Worm (Caenorhabditis elegans) whole organism, young adult: ENCODE results near the gene rnh-1.1.

Source experiments
- B0261.1 ChIP-seq: sonication (generic microtip); optimal IDR thresholded peaks from 2 replicates; lab custom pipeline; 2016; ENCODE audit warnings: mild to moderate bottlenecking, missing genetic modification characterization, moderate library complexity, missing compliant biosample characterization
- C06A6.2 ChIP-seq: fragments of 200-800 bp; sonication (Bioruptor generic); conservative IDR thresholded peaks from 2 replicates; pipeline ENCODE4 v1.3.6; 2022; ENCODE audit warnings: missing genetic modification characterization, missing compliant biosample characterization
- D2030.7 ChIP-seq: fragments of 200-800 bp; sonication (Bioruptor generic); IDR thresholded peaks from 2 replicates; pipeline ENCODE4 v1.3.6; 2022; ENCODE audit warnings: missing genetic modification reagents, missing genetic modification characterization, missing compliant biosample characterization
- F23B12.7 ChIP-seq: sonication (generic microtip); optimal IDR thresholded peaks from 2 replicates; lab custom pipeline; 2017; ENCODE audit warnings: missing genetic modification characterization, mild to moderate bottlenecking, missing compliant biosample characterization, antibody characterized with exemption, moderate library complexity; ENCODE audit not compliant: insufficient read depth
- F49E8.2 ChIP-seq: sonication (generic microtip); optimal IDR thresholded peaks from 3 replicates; lab custom pipeline; 2017; ENCODE audit warnings: missing genetic modification characterization, mild to moderate bottlenecking, missing compliant biosample characterization, antibody characterized with exemption, moderate library complexity; ENCODE audit not compliant: insufficient read depth
- F55B11.4 ChIP-seq: sonication (generic microtip); optimal IDR thresholded peaks from 2 replicates; lab custom pipeline; 2016; ENCODE audit warnings: missing compliant biosample characterization, missing genetic modification characterization, borderline replicate concordance; ENCODE audit not compliant: insufficient read depth
- F57A8.1 ChIP-seq: fragments of 200-800 bp; sonication (Bioruptor generic); optimal IDR thresholded peaks from 2 replicates; lab custom pipeline; 2018; ENCODE audit warnings: mild to moderate bottlenecking, missing genetic modification characterization, moderate library complexity, missing compliant biosample characterization
- K12H6.12 ChIP-seq: fragments of 200-800 bp; sonication (Bioruptor generic); optimal IDR thresholded peaks from 2 replicates; lab custom pipeline; 2018; ENCODE audit warnings: mild to moderate bottlenecking, missing genetic modification characterization, missing compliant biosample characterization
- T26A5.8 ChIP-seq: sonication (generic microtip); optimal IDR thresholded peaks from 2 replicates; lab custom pipeline; 2016; ENCODE audit warnings: missing genetic modification characterization, missing compliant biosample characterization
- Y53G8AR.9 ChIP-seq: fragments of 200-800 bp; sonication (Bioruptor generic); conservative IDR thresholded peaks from 2 replicates; pipeline ENCODE4 v1.3.6; 2022; ENCODE audit warnings: missing genetic modification reagents, missing genetic modification characterization, missing compliant biosample characterization
- Y56A3A.18 ChIP-seq: fragments of 200-800 bp; sonication (Bioruptor generic); IDR thresholded peaks from 2 replicates; pipeline ENCODE4 v1.3.6; 2022; ENCODE audit warnings: missing genetic modification reagents, missing genetic modification characterization, missing compliant biosample characterization
- Y95B8A.8 ChIP-seq: fragments of 200-800 bp; sonication (Bioruptor generic); IDR thresholded peaks from 2 replicates; pipeline ENCODE4 v1.3.6; 2022; ENCODE audit warnings: missing genetic modification reagents, missing genetic modification characterization, missing compliant biosample characterization
- athp-1 ChIP-seq: sonication (generic microtip); optimal IDR thresholded peaks from 2 replicates; lab custom pipeline; 2017; ENCODE audit warnings: mild to moderate bottlenecking, missing genetic modification characterization, missing compliant biosample characterization
- ccch-3 ChIP-seq: fragments of 200-800 bp; sonication (Bioruptor generic); optimal IDR thresholded peaks from 2 replicates; lab custom pipeline; 2018; ENCODE audit warnings: mild to moderate bottlenecking, missing genetic modification characterization, missing compliant biosample characterization
- ceh-58 ChIP-seq: fragments of 200-800 bp; sonication (Bioruptor generic); IDR thresholded peaks from 2 replicates; pipeline ENCODE4 v1.3.6; 2022; ENCODE audit warnings: missing genetic modification characterization, missing compliant biosample characterization
- die-1 ChIP-seq: sonication (generic microtip); optimal IDR thresholded peaks from 2 replicates; lab custom pipeline; 2016; ENCODE audit warnings: missing genotype, mild to moderate bottlenecking, missing genetic modification characterization, missing compliant biosample characterization
- dox-1 ChIP-seq: fragments of 200-800 bp; sonication (Bioruptor generic); IDR thresholded peaks from 2 replicates; pipeline ENCODE4 v1.3.6; 2022; ENCODE audit warnings: missing genetic modification reagents, missing genetic modification characterization, missing compliant biosample characterization
- dpl-1 ChIP-seq: fragments of 150-350 bp; optimal IDR thresholded peaks from 2 replicates; lab custom pipeline; 2014; ENCODE audit warnings: missing biosample characterization, missing genetic modification reagents, missing genetic modification characterization
- efl-1 ChIP-seq: fragments of 150-350 bp; optimal IDR thresholded peaks from 2 replicates; lab custom pipeline; 2014; ENCODE audit warnings: missing biosample characterization, missing genetic modification reagents, missing genetic modification characterization
- egl-44 ChIP-seq: fragments of 200-800 bp; sonication (Bioruptor generic); IDR thresholded peaks from 2 replicates; pipeline ENCODE4 v1.3.6; 2022; ENCODE audit warnings: missing genetic modification reagents, missing genetic modification characterization, missing compliant biosample characterization
- egrh-3 ChIP-seq: fragments of 200-800 bp; sonication (Bioruptor generic); IDR thresholded peaks from 2 replicates; pipeline ENCODE4 v1.3.6; 2022; ENCODE audit warnings: missing genetic modification reagents, missing genetic modification characterization, missing compliant biosample characterization
- him-1 ChIP-seq: sonication (generic microtip); optimal IDR thresholded peaks from 2 replicates; lab custom pipeline; 2016; ENCODE audit warnings: missing genotype, missing genetic modification reagents, missing genetic modification characterization, missing compliant biosample characterization
- hlh-12 ChIP-seq: sonication (generic microtip); optimal IDR thresholded peaks from 2 replicates; lab custom pipeline; 2016; ENCODE audit warnings: missing genetic modification characterization, missing compliant biosample characterization
- hrde-1 ChIP-seq: sonication (generic microtip); optimal IDR thresholded peaks from 2 replicates; lab custom pipeline; 2016; ENCODE audit warnings: missing genetic modification characterization, mild to moderate bottlenecking, missing compliant biosample characterization, moderate library complexity, missing genotype, missing genetic modification reagents, borderline replicate concordance
- let-526 ChIP-seq: fragments of 200-800 bp; sonication (Bioruptor generic); IDR thresholded peaks from 2 replicates; pipeline ENCODE4 v1.3.6; 2022; ENCODE audit warnings: missing genetic modification reagents, missing genetic modification characterization, missing compliant biosample characterization
- lin-35 ChIP-seq, 3 experiments: fragments of 150-350 bp in 2 of 3; sonication (generic microtip) in 1 of 3; optimal IDR thresholded peaks; 2 replicates each; lab custom pipeline; 2014 to 2018; ENCODE audit warnings: missing biosample characterization in 3 of 3, missing genetic modification characterization in 3 of 3, missing genetic modification reagents in 3 of 3
- lin-54 ChIP-seq: fragments of 200-800 bp; sonication (Bioruptor generic); optimal IDR thresholded peaks from 2 replicates; lab custom pipeline; 2018; ENCODE audit warnings: mild to moderate bottlenecking, missing genetic modification characterization, missing compliant biosample characterization
- lir-1 ChIP-seq: fragments of 200-800 bp; sonication (Bioruptor generic); conservative IDR thresholded peaks from 2 replicates; pipeline ENCODE4 v1.3.6; 2022; ENCODE audit warnings: missing genetic modification reagents, missing genetic modification characterization, missing compliant biosample characterization
- lsy-27 ChIP-seq: sonication (generic microtip); optimal IDR thresholded peaks from 2 replicates; lab custom pipeline; 2017; ENCODE audit warnings: missing genetic modification characterization, mild to moderate bottlenecking, missing compliant biosample characterization, antibody characterized with exemption, missing genotype, borderline replicate concordance; ENCODE audit not compliant: insufficient read depth
- madf-10 ChIP-seq: sonication (generic microtip); optimal IDR thresholded peaks from 2 replicates; lab custom pipeline; 2016; ENCODE audit warnings: mild to moderate bottlenecking, missing genetic modification characterization, missing compliant biosample characterization
- mel-28 ChIP-seq: sonication (generic microtip); optimal IDR thresholded peaks from 2 replicates; lab custom pipeline; 2016; ENCODE audit warnings: borderline replicate concordance, mild to moderate bottlenecking, missing genetic modification characterization, missing compliant biosample characterization
- nfya-2 ChIP-seq: fragments of 200-800 bp; sonication (Bioruptor generic); IDR thresholded peaks from 2 replicates; pipeline ENCODE4 v1.3.6; 2022; ENCODE audit warnings: missing genetic modification reagents, missing genetic modification characterization, missing compliant biosample characterization
- nhr-179 ChIP-seq: sonication (generic microtip); optimal IDR thresholded peaks from 2 replicates; lab custom pipeline; 2016; ENCODE audit warnings: mild to moderate bottlenecking, missing genetic modification characterization, missing compliant biosample characterization
- pbrm-1 ChIP-seq: fragments of 200-800 bp; sonication (Bioruptor generic); IDR thresholded peaks from 2 replicates; pipeline ENCODE4 v1.3.6; 2022; ENCODE audit warnings: missing genetic modification reagents, missing genetic modification characterization, missing compliant biosample characterization
- repo-1 ChIP-seq: sonication (generic microtip); optimal IDR thresholded peaks from 2 replicates; lab custom pipeline; 2017; ENCODE audit warnings: mild to moderate bottlenecking, missing genetic modification characterization, missing compliant biosample characterization
- rpc-1 ChIP-seq, 2 experiments: fragments of 150-350 bp in 1 of 2; sonication (generic microtip) in 1 of 2; optimal IDR thresholded peaks; 2 replicates each; lab custom pipeline; 2014 to 2018; ENCODE audit warnings: missing biosample characterization in 1 of 2, missing genetic modification characterization in 1 of 2, missing genetic modification reagents in 1 of 2, missing genotype in 1 of 2
- sea-2 ChIP-seq: fragments of 200-800 bp; sonication (Bioruptor generic); IDR thresholded peaks from 2 replicates; pipeline ENCODE4 v1.3.6; 2022; ENCODE audit warnings: missing genetic modification characterization, missing compliant biosample characterization
- snpc-3.4 ChIP-seq: sonication (generic microtip); optimal IDR thresholded peaks from 2 replicates; lab custom pipeline; 2017; ENCODE audit warnings: missing genetic modification characterization, mild to moderate bottlenecking, missing compliant biosample characterization, antibody characterized with exemption, moderate library complexity, missing genotype, missing genetic modification reagents
- tbp1 ChIP-seq: fragments of 200-800 bp; sonication (Bioruptor generic); optimal IDR thresholded peaks from 2 replicates; lab custom pipeline; 2018; ENCODE audit warnings: mild to moderate bottlenecking, missing genetic modification characterization, missing compliant biosample characterization
- unc-62 ChIP-seq: fragments of 150-350 bp; optimal IDR thresholded peaks from 2 replicates; lab custom pipeline; 2014; ENCODE audit warnings: missing biosample characterization, missing genetic modification reagents, missing genetic modification characterization
- zfh-2 ChIP-seq: fragments of 200-800 bp; sonication (Bioruptor generic); conservative IDR thresholded peaks from 2 replicates; pipeline ENCODE4 v1.3.6; 2022; ENCODE audit warnings: missing genetic modification reagents, missing genetic modification characterization, missing compliant biosample characterization
- ztf-18 ChIP-seq: sonication (generic microtip); optimal IDR thresholded peaks from 2 replicates; lab custom pipeline; 2016; ENCODE audit warnings: missing genotype, mild to moderate bottlenecking, missing genetic modification characterization, missing compliant biosample characterization
- ztf-22 ChIP-seq: fragments of 200-800 bp; sonication (Bioruptor generic); optimal IDR thresholded peaks from 2 replicates; lab custom pipeline; 2018; ENCODE audit warnings: mild to moderate bottlenecking, missing genetic modification characterization, moderate library complexity, missing compliant biosample characterization
- ztf-3 ChIP-seq: fragments of 200-800 bp; sonication (Bioruptor generic); optimal IDR thresholded peaks from 2 replicates; lab custom pipeline; 2018; ENCODE audit warnings: mild to moderate bottlenecking, missing genetic modification characterization, missing compliant biosample characterization

Gene rnh-1.1

DNA sequence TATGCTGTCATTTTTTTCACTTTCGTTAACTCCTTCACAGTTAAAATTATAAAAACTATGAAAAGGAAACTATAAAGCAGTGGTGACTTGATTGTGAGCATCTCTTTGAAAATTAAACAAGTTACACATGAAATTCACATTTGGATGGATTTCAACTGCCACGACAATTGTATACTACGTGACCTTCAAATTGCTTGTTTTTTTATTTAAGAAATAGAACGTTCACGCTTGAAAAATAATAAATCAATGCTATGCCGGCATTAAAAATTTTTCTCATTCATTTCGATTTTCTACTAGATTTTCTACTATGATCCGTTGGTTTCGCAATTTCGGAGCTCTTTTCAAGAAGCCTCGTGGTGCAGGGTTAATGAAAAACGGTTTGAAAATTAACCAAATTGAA, at the start of gene rnh-1.1, which contains the start of gene ZK1290.7:
Gene rnh-1.1 (plus strand): TSS at position 281 of the 400 bp plus-strand sequence.
Gene ZK1290.7 (minus strand): TSS at position 101 of the 400 bp plus-strand sequence.
- no peak for TF ChIP-seq dpl-1 (GFP tag; lab: Kevin White, UChicago)
- TF ChIP-seq hrde-1 (tag; lab: Kevin White, UChicago) = no peak
- no peak for TF ChIP-seq nfya-2 (GFP tag; lab: Robert Waterston, UW)
- TF ChIP-seq ztf-3 (GFP tag; lab: Kevin White, UChicago) = no peak
- no peak for TF ChIP-seq lir-1 (GFP tag; lab: Robert Waterston, UW)
- TF ChIP-seq let-526 (GFP tag; lab: Robert Waterston, UW) = no peak

ce11 chrII:7478487-7479234, 46.9 kb upstream of the rnh-1.1 start, which contains the start of the genes aka-1 and ubc-6:
TSS of gene aka-1 (minus strand) at chrII:7478537.
TSS of gene ubc-6 (plus strand) at chrII:7479187.
- TF ChIP-seq F55B11.4 (tag; lab: Kevin White, UChicago) (no peak), repo-1 (peak; percentile 22), madf-10 (tag; lab: Kevin White, UChicago) (peak; percentile 91), egrh-3 (GFP tag; lab: Robert Waterston, UW) (peak; percentile 87), ztf-22 (GFP tag; lab: Kevin White, UChicago) (peak; percentile 73), D2030.7 (GFP tag; lab: Robert Waterston, UW) (peak; percentile 98), die-1 (tag; lab: Kevin White, UChicago) (peak; percentile 33), B0261.1 (tag; lab: Kevin White, UChicago) (peak; percentile 11), C06A6.2 (GFP tag; lab: Robert Waterston, UW) (peak; percentile 97), pbrm-1 (GFP tag; lab: Robert Waterston, UW) (peak; percentile 97), ztf-18 (tag; lab: Kevin White, UChicago) (peak; percentile 88), Y56A3A.18 (GFP tag; lab: Robert Waterston, UW) (peak; percentile 93; the same call in 1 of the 2 replicates), tbp1 (GFP tag; lab: Kevin White, UChicago) (peak; percentile 72), nhr-179 (tag; lab: Kevin White, UChicago) (no peak), K12H6.12 (tag; lab: Kevin White, UChicago) (peak; percentile 91), ccch-3 (GFP tag; lab: Kevin White, UChicago) (no peak), lin-35 (GFP tag; optimal IDR thresholded peaks at IDR 0.05; lab: Kevin White, UChicago) (peak in 1 of 3 experiments; percentile 70), Y53G8AR.9 (GFP tag; lab: Robert Waterston, UW) (peak; percentile 91), dox-1 (GFP tag; lab: Robert Waterston, UW) (peak; percentile 98), Y95B8A.8 (GFP tag; lab: Robert Waterston, UW) (peak; percentile 94), mel-28 (tag; lab: Kevin White, UChicago) (no peak), lin-54 (GFP tag; lab: Kevin White, UChicago) (peak; percentile 89), egl-44 (GFP tag; lab: Robert Waterston, UW) (peak; percentile 87; the same call in 1 of the 2 replicates), F23B12.7 (tag; lab: Kevin White, UChicago) (peak; percentile 72), T26A5.8 (tag; lab: Kevin White, UChicago) (no peak), him-1 (tag; lab: Kevin White, UChicago) (peak; percentile 6), snpc-3.4 (peak; percentile 47), F57A8.1 (GFP tag; lab: Kevin White, UChicago) (peak; percentile 19), hlh-12 (tag; lab: Kevin White, UChicago) (no peak), efl-1 (GFP tag; lab: Kevin White, UChicago) (peak; percentile 54), unc-62 (GFP tag; lab: Kevin White, UChicago) (no peak), F49E8.2 (tag; lab: Kevin White, UChicago) (peak; percentile 74), lir-1 (GFP tag; lab: Robert Waterston, UW) (peak; percentile 91), lsy-27 (tag; lab: Kevin White, UChicago) (peak; percentile 55), sea-2 (0 out of 2 replicates have a peak, but pooled peaks have one; percentile 34), athp-1 (tag; lab: Kevin White, UChicago) (peak; percentile 88), ceh-58 (GFP tag; lab: Robert Waterston, UW) (0 out of 2 replicates have a peak, but pooled peaks have one; percentile 74), zfh-2 (GFP tag; lab: Robert Waterston, UW) (peak; percentile 95), rpc-1 (optimal IDR thresholded peaks at IDR 0.05; lab: Kevin White, UChicago) (peak; percentile 40), rpc-1 (tag; optimal IDR thresholded peaks at IDR 0.05; lab: Kevin White, UChicago) (no peak)
